Worm (Caenorhabditis elegans) whole organism, midembryonic: ENCODE results near the gene ifas-3.

Experiments
- T22C8.4 ChIP-seq: fragments of 200-800 bp; sonication (Bioruptor generic); IDR thresholded peaks from 2 replicates; pipeline ENCODE4 v1.3.6; 2022; ENCODE audit warnings: missing genetic modification characterization, missing compliant biosample characterization
- cog-1 ChIP-seq: sonication (generic microtip); optimal IDR thresholded peaks from 2 replicates; lab custom pipeline; 2016; ENCODE audit warnings: missing genetic modification characterization, missing compliant biosample characterization
- flt-1 ChIP-seq: fragments of 200-800 bp; sonication (Bioruptor generic); IDR thresholded peaks from 2 replicates; pipeline ENCODE4 v1.3.6; 2022; ENCODE audit warnings: missing genetic modification characterization, missing compliant biosample characterization
- klf-2 ChIP-seq: fragments of 200-800 bp; sonication (Bioruptor generic); conservative IDR thresholded peaks from 2 replicates; pipeline ENCODE4 v1.3.6; 2022; ENCODE audit warnings: missing genetic modification reagents, missing genetic modification characterization, missing compliant biosample characterization
- med-1 ChIP-seq: sonication (generic microtip); optimal IDR thresholded peaks from 2 replicates; lab custom pipeline; 2017; ENCODE audit warnings: missing genetic modification characterization, mild to moderate bottlenecking, missing compliant biosample characterization, antibody characterized with exemption, missing genetic modification reagents; ENCODE audit not compliant: insufficient read depth
- ref-1 ChIP-seq: fragments of 200-800 bp; sonication (Bioruptor generic); conservative IDR thresholded peaks from 2 replicates; pipeline ENCODE4 v1.3.6; 2022; ENCODE audit warnings: missing genetic modification reagents, missing genetic modification characterization, missing compliant biosample characterization
- tab-1 ChIP-seq: fragments of 200-800 bp; sonication (Bioruptor generic); IDR thresholded peaks from 2 replicates; pipeline ENCODE4 v1.3.6; 2022; ENCODE audit warnings: missing genetic modification characterization, missing compliant biosample characterization
- ztf-23 ChIP-seq: fragments of 200-800 bp; sonication (Bioruptor generic); IDR thresholded peaks from 2 replicates; pipeline ENCODE4 v1.3.6; 2022; ENCODE audit warnings: missing genetic modification reagents, missing genetic modification characterization, missing compliant biosample characterization
- ztf-29 ChIP-seq: fragments of 200-800 bp; sonication (Bioruptor generic); IDR thresholded peaks from 2 replicates; pipeline ENCODE4 v1.3.6; 2022; ENCODE audit warnings: missing genetic modification reagents, missing genetic modification characterization, missing compliant biosample characterization

The ifas-3 gene

ce11 chrIV:15955349-15955748 is 4.7 kb upstream of the ifas-3 start:
- TF ChIP-seq med-1 (GFP tag; lab: Kevin White, UChicago) (no peak), T22C8.4 (GFP tag; lab: Robert Waterston, UW) (no peak)

ce11 chrIV:15953689-15954088 is 3.0 kb upstream of the ifas-3 start:
- TF ChIP-seq ztf-29 (GFP tag; lab: Robert Waterston, UW) (no peak), ztf-23 (GFP tag; lab: Robert Waterston, UW) (no peak), tab-1 (GFP tag; lab: Robert Waterston, UW) (no peak), med-1 (GFP tag; lab: Kevin White, UChicago) (no peak), T22C8.4 (GFP tag; lab: Robert Waterston, UW) (no peak), flt-1 (GFP tag; lab: Robert Waterston, UW) (no peak), klf-2 (GFP tag; lab: Robert Waterston, UW) (no peak), ref-1 (no peak), cog-1 (tag; lab: Kevin White, UChicago) (no peak)

ce11 chrIV:15951640-15952039 is 952 bp upstream of the ifas-3 start, which contains the start of gene Y105C5B.15:
Y105C5B.15 (plus strand) TSS chrIV:15951936.
- TF ChIP-seq cog-1 (tag; lab: Kevin White, UChicago), result no peak
- TF ChIP-seq klf-2 (GFP tag; lab: Robert Waterston, UW), result no peak
- no peak for TF ChIP-seq T22C8.4 (GFP tag; lab: Robert Waterston, UW)
- TF ChIP-seq ztf-29 (GFP tag; lab: Robert Waterston, UW), result no peak
- TF ChIP-seq med-1 (GFP tag; lab: Kevin White, UChicago), result no peak
- TF ChIP-seq ztf-23 (GFP tag; lab: Robert Waterston, UW), result no peak
- TF ChIP-seq ref-1, result no peak
- TF ChIP-seq flt-1 (GFP tag; lab: Robert Waterston, UW), result no peak
- TF ChIP-seq tab-1 (GFP tag; lab: Robert Waterston, UW), result no peak

ce11 chrIV:15949995-15950394 is 693 bp downstream of the ifas-3 start:
- TF ChIP-seq ztf-29 (GFP tag; lab: Robert Waterston, UW), result no peak
- no peak for TF ChIP-seq T22C8.4 (GFP tag; lab: Robert Waterston, UW)
- no peak for TF ChIP-seq ref-1
- no peak for TF ChIP-seq ztf-23 (GFP tag; lab: Robert Waterston, UW)
- no peak for TF ChIP-seq flt-1 (GFP tag; lab: Robert Waterston, UW)
- TF ChIP-seq cog-1 (tag; lab: Kevin White, UChicago), result no peak
- no peak for TF ChIP-seq med-1 (GFP tag; lab: Kevin White, UChicago)
- no peak for TF ChIP-seq tab-1 (GFP tag; lab: Robert Waterston, UW)
- TF ChIP-seq klf-2 (GFP tag; lab: Robert Waterston, UW), result no peak

ce11 chrIV:15946507-15946906 is 4.2 kb downstream of the ifas-3 start, which contains the start of gene skr-10:
skr-10 (plus strand) TSS chrIV:15946807.
- TF ChIP-seq klf-2 (GFP tag; lab: Robert Waterston, UW) (no peak), T22C8.4 (GFP tag; lab: Robert Waterston, UW) (no peak), tab-1 (GFP tag; lab: Robert Waterston, UW) (no peak), ref-1 (no peak), med-1 (GFP tag; lab: Kevin White, UChicago) (no peak), flt-1 (GFP tag; lab: Robert Waterston, UW) (no peak), cog-1 (tag; lab: Kevin White, UChicago) (no peak), ztf-29 (GFP tag; lab: Robert Waterston, UW) (no peak), ztf-23 (GFP tag; lab: Robert Waterston, UW) (no peak)

- TF ChIP-seq ztf-23 (GFP tag; lab: Robert Waterston, UW), result no peak
- no peak for TF ChIP-seq klf-2 (GFP tag; lab: Robert Waterston, UW)
- no peak for TF ChIP-seq cog-1 (tag; lab: Kevin White, UChicago)
- no peak for TF ChIP-seq T22C8.4 (GFP tag; lab: Robert Waterston, UW)
- TF ChIP-seq ref-1, result no peak
- TF ChIP-seq med-1 (GFP tag; lab: Kevin White, UChicago), result no peak
- TF ChIP-seq tab-1 (GFP tag; lab: Robert Waterston, UW), result no peak
- TF ChIP-seq ztf-29 (GFP tag; lab: Robert Waterston, UW), result no peak
- no peak for TF ChIP-seq flt-1 (GFP tag; lab: Robert Waterston, UW)
These were observed 9.3 kb downstream of the ifas-3 start, which contains the start of gene Y105C5B.11 for ce11 chrIV:15941403-15941802. Y105C5B.11 (minus strand) TSS chrIV:15941503.

ce11 chrIV:15940811-15941210 is 9.9 kb downstream of the ifas-3 start:
- no peak for TF ChIP-seq tab-1 (GFP tag; lab: Robert Waterston, UW)
- TF ChIP-seq klf-2 (GFP tag; lab: Robert Waterston, UW), result no peak
- no peak for TF ChIP-seq T22C8.4 (GFP tag; lab: Robert Waterston, UW)
- TF ChIP-seq ztf-29 (GFP tag; lab: Robert Waterston, UW), result no peak
- no peak for TF ChIP-seq cog-1 (tag; lab: Kevin White, UChicago)
- no peak for TF ChIP-seq ref-1
- TF ChIP-seq flt-1 (GFP tag; lab: Robert Waterston, UW), result no peak
- TF ChIP-seq ztf-23 (GFP tag; lab: Robert Waterston, UW), result no peak
- no peak for TF ChIP-seq med-1 (GFP tag; lab: Kevin White, UChicago)

ce11 chrIV:15938471-15938870 is 12.2 kb downstream of the ifas-3 start:
- TF ChIP-seq ztf-29 (GFP tag; lab: Robert Waterston, UW) (no peak), cog-1 (tag; lab: Kevin White, UChicago) (no peak), tab-1 (GFP tag; lab: Robert Waterston, UW) (no peak), T22C8.4 (GFP tag; lab: Robert Waterston, UW) (no peak), flt-1 (GFP tag; lab: Robert Waterston, UW) (no peak), med-1 (GFP tag; lab: Kevin White, UChicago) (no peak), ztf-23 (GFP tag; lab: Robert Waterston, UW) (no peak), ref-1 (no peak), klf-2 (GFP tag; lab: Robert Waterston, UW) (no peak)

ce11 chrIV:15937088-15937487 is 13.6 kb downstream of the ifas-3 start:
- no peak for TF ChIP-seq klf-2 (GFP tag; lab: Robert Waterston, UW)
- TF ChIP-seq ref-1, result no peak
- no peak for TF ChIP-seq med-1 (GFP tag; lab: Kevin White, UChicago)
- no peak for TF ChIP-seq ztf-29 (GFP tag; lab: Robert Waterston, UW)
- TF ChIP-seq tab-1 (GFP tag; lab: Robert Waterston, UW), result no peak
- TF ChIP-seq flt-1 (GFP tag; lab: Robert Waterston, UW), result no peak
- no peak for TF ChIP-seq ztf-23 (GFP tag; lab: Robert Waterston, UW)
- TF ChIP-seq cog-1 (tag; lab: Kevin White, UChicago), result no peak
- no peak for TF ChIP-seq T22C8.4 (GFP tag; lab: Robert Waterston, UW)
